Fruit fly (Drosophila melanogaster) whole organism, wandering third instar larva: ENCODE data around the gene CG14657.

ENCODE experiments used
- Abd-B ChIP-seq: fragments of >200 bp; optimal IDR thresholded peaks from 2 replicates; lab custom pipeline; 2017; ENCODE audit warnings: missing biosample characterization, missing genetic modification characterization
- CG9705 ChIP-seq: fragments of 200-800 bp; sonication (Bioruptor generic); optimal IDR thresholded peaks from 2 replicates; lab custom pipeline; 2018; ENCODE audit warnings: missing biosample characterization, mild to moderate bottlenecking, missing genetic modification characterization
- CrebA ChIP-seq: fragments of 200-800 bp; sonication (Bioruptor generic); optimal IDR thresholded peaks from 2 replicates; lab custom pipeline; 2016; ENCODE audit warnings: missing biosample characterization, mild to moderate bottlenecking, missing genetic modification characterization, borderline replicate concordance
- Dfd ChIP-seq: fragments of >200 bp; optimal IDR thresholded peaks from 2 replicates; lab custom pipeline; 2017; ENCODE audit warnings: missing biosample characterization, missing genetic modification characterization
- GATAd ChIP-seq: sonication (Bioruptor generic); optimal IDR thresholded peaks from 2 replicates; lab custom pipeline; 2016; ENCODE audit warnings: missing biosample characterization, missing genetic modification characterization
- HLH106 ChIP-seq: fragments of 200-800 bp; optimal IDR thresholded peaks from 3 replicates; lab custom pipeline; 2019; ENCODE audit warnings: missing biosample characterization, mild to moderate bottlenecking, missing genetic modification characterization, moderate library complexity
- Hnf4 ChIP-seq: fragments of 200-800 bp; sonication (Bioruptor generic); optimal IDR thresholded peaks from 2 replicates; lab custom pipeline; 2016; ENCODE audit warnings: missing biosample characterization, mild to moderate bottlenecking, missing genetic modification characterization
- Hr78 ChIP-seq: fragments of >200 bp; optimal IDR thresholded peaks from 2 replicates; lab custom pipeline; 2017; ENCODE audit warnings: missing biosample characterization, missing genetic modification characterization
- Hr83 ChIP-seq: fragments of 200-300 bp; sonication (Bioruptor generic); optimal IDR thresholded peaks from 2 replicates; lab custom pipeline; 2016; ENCODE audit warnings: missing biosample characterization, mild to moderate bottlenecking, missing genetic modification characterization, moderate library complexity; ENCODE audit not compliant: poor library complexity, severe bottlenecking
- Jra ChIP-seq: sonication (Bioruptor generic); optimal IDR thresholded peaks from 2 replicates; lab custom pipeline; 2016; ENCODE audit warnings: missing biosample characterization, missing genetic modification characterization
- Mio ChIP-seq: sonication (Bioruptor generic); optimal IDR thresholded peaks from 2 replicates; lab custom pipeline; 2016; ENCODE audit warnings: missing biosample characterization, missing genetic modification characterization
- Myc ChIP-seq: fragments of >200 bp; optimal IDR thresholded peaks from 2 replicates; lab custom pipeline; 2017
- N ChIP-seq: fragments of >200 bp; optimal IDR thresholded peaks from 2 replicates; lab custom pipeline; 2018; ENCODE audit warnings: missing biosample characterization, missing external identifiers, missing genetic modification characterization
- OdsH ChIP-seq: fragments of 200-800 bp; sonication (Bioruptor generic); optimal IDR thresholded peaks from 2 replicates; lab custom pipeline; 2016; ENCODE audit warnings: missing biosample characterization, mild to moderate bottlenecking, missing genetic modification characterization
- Rel ChIP-seq, 2 experiments: fragments of 200-800 bp; sonication (Bioruptor generic) in 1 of 2; optimal IDR thresholded peaks; 2 replicates in 1 of 2; 3 replicates in 1 of 2; lab custom pipeline; 2016 to 2019; ENCODE audit warnings: mild to moderate bottlenecking in 2 of 2, missing biosample characterization in 2 of 2, missing genetic modification characterization in 2 of 2, moderate library complexity in 1 of 2
- Sp1 ChIP-seq: fragments of 200-800 bp; sonication (Bioruptor generic); optimal IDR thresholded peaks from 3 replicates; lab custom pipeline; 2019; ENCODE audit warnings: missing biosample characterization, mild to moderate bottlenecking, missing genetic modification characterization, moderate library complexity
- brk ChIP-seq: fragments of 200-800 bp; sonication (Bioruptor generic); optimal IDR thresholded peaks from 2 replicates; lab custom pipeline; 2016; ENCODE audit warnings: missing biosample characterization, mild to moderate bottlenecking, missing genetic modification characterization
- dsf ChIP-seq: sonication (Bioruptor generic); optimal IDR thresholded peaks from 2 replicates; lab custom pipeline; 2016; ENCODE audit warnings: missing biosample characterization, missing genetic modification characterization, borderline replicate concordance
- ey ChIP-seq: fragments of 200-800 bp; sonication (Bioruptor generic); optimal IDR thresholded peaks from 2 replicates; lab custom pipeline; 2016; ENCODE audit warnings: missing biosample characterization, missing genetic modification characterization
- fru ChIP-seq: fragments of 200-800 bp; sonication (Bioruptor generic); optimal IDR thresholded peaks from 3 replicates; lab custom pipeline; 2016; ENCODE audit warnings: missing biosample characterization, mild to moderate bottlenecking, missing genetic modification characterization
- h ChIP-seq: fragments of 200-800 bp; sonication (Bioruptor generic); optimal IDR thresholded peaks from 3 replicates; lab custom pipeline; 2016; ENCODE audit warnings: missing biosample characterization, mild to moderate bottlenecking, missing genetic modification characterization
- jim ChIP-seq: fragments of 175-275, 200-325 bp; sonication (Bioruptor generic); optimal IDR thresholded peaks from 2 replicates; lab custom pipeline; 2016; ENCODE audit warnings: missing biosample characterization, mild to moderate bottlenecking, missing genetic modification characterization
- lola ChIP-seq: fragments of >200 bp; optimal IDR thresholded peaks from 2 replicates; lab custom pipeline; 2017; ENCODE audit warnings: missing biosample characterization, missing genetic modification characterization
- pan ChIP-seq: fragments of >200 bp; optimal IDR thresholded peaks from 2 replicates; lab custom pipeline; 2017
- psq ChIP-seq: fragments of 200-800 bp; sonication (Bioruptor generic); optimal IDR thresholded peaks from 3 replicates; lab custom pipeline; 2017; ENCODE audit warnings: missing biosample characterization, mild to moderate bottlenecking, missing genetic modification characterization, moderate library complexity
- sv ChIP-seq: fragments of 200-800 bp; sonication (Bioruptor generic); optimal IDR thresholded peaks from 3 replicates; lab custom pipeline; 2016; ENCODE audit warnings: missing biosample characterization, missing genetic modification characterization
- usp ChIP-seq: fragments of >200 bp; optimal IDR thresholded peaks from 2 replicates; lab custom pipeline; 2017; ENCODE audit warnings: missing biosample characterization, missing genetic modification characterization
- woc ChIP-seq: sonication (Bioruptor generic); optimal IDR thresholded peaks from 2 replicates; lab custom pipeline; 2016; ENCODE audit warnings: missing biosample characterization, mild to moderate bottlenecking, missing genetic modification characterization

The CG14657 gene

DNA sequence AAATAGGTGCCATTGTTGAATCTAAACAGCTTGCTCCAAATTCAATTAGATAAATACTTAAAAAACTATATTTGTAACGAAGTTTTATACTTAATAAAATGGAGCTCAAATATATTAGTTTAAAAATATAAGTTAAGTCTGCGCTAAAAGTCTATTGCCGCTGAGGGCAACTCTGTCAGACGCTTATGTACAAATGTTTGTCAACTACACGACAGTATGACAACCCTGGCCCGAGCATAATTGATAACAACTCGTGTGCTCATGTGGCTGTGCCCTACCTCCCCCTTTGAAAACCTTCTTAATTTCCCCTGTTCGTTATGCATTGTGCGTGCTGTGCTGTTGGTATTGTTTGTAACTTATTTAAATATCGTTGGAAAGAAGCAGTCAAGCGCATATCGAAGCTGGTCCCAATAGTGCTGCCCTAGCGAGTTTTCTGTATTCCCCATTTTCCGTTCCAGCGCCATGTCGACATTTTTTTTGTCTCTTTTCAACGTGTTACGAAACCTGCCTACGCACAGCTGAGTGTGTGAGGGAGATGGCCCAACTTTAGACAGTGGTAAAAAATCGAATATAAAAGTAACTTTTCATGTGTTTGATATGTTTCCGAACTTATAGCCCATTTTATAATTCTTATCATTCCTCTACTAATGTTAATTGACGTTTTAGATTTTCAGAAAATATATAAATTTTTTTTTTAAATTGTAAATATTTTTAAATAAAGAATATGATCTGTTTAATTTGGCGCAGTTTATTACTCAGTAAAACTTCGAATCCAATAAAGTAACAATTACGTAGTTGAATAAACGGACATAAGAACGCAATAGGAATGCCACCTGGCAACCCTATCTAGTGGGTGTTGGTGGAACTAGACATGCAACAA lies 16.2 kb downstream of the CG14657 start:
- TF ChIP-seq GATAd (GFP tag; lab: Kevin White, UChicago), result no peak
- peak; percentile 22 for TF ChIP-seq sv
- no peak for TF ChIP-seq Rel (GFP tag; optimal IDR thresholded peaks at IDR 0.05; lab: Kevin White, UChicago)
- peak; percentile 2 for TF ChIP-seq Rel (tag; optimal IDR thresholded peaks at IDR 0.05; lab: Kevin White, UChicago)

DNA sequence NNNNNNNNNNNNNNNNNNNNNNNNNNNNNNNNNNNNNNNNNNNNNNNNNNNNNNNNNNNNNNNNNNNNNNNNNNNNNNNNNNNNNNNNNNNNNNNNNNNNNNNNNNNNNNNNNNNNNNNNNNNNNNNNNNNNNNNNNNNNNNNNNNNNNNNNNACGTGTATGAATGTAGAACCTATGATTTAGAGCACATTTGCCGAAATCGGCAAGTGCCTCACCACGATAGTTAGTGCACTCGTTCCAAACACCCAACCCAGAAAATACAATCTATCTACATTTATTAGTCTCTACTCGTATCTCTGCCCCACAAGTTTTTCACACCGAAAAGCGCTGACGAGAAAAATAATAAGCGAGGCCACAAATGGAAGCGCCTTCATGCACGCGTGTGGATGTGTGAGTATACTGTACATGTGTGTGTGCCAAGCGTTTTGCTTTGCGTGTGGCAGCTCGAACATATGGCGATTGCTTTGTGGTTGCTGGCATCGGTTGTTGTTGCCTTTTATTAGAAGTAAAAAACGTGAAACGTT lies 17.0 kb downstream of the CG14657 start:
- TF ChIP-seq N (GFP tag; lab: Kevin White, UChicago) (no peak), Mio (GFP tag; lab: Kevin White, UChicago) (no peak), Hr78 (GFP tag; lab: Kevin White, UChicago) (no peak), psq (GFP tag; lab: Kevin White, UChicago) (no peak), CrebA (GFP tag; lab: Kevin White, UChicago) (no peak)

DNA sequence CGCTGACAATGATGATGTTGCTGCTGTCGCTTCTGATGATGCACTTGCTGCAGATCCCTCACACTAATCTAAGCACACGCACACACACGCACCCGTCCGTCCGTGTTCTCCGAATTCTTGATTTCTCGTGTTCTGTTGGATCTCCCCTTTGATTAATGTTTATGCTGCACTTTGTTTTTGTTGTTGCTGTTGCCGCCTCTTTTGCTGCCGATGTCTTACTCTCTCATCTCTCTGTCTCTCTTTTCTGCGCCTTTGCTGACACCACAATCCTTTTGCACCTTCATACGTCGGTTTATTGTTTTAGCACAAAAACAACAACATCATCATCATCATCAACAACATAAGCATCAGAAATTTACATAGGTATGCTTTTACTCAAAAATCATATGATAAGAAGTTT lies 23.2 kb downstream of the CG14657 start:
- peak; percentile 19 for TF ChIP-seq psq (GFP tag; lab: Kevin White, UChicago)
- TF ChIP-seq Mio (GFP tag; lab: Kevin White, UChicago), result no peak

dm6 chr3R:4797585-4797984 lies 23.6 kb downstream of the CG14657 start:
- TF ChIP-seq jim (GFP tag; lab: Kevin White, UChicago) (no peak), dsf (no peak), OdsH (GFP tag; lab: Kevin White, UChicago) (no peak), CG9705 (no peak), brk (no peak), h (no peak), Sp1 (GFP tag; lab: Kevin White, UChicago) (no peak), Dfd (GFP tag; lab: Kevin White, UChicago) (no peak), Jra (GFP tag; lab: Kevin White, UChicago) (no peak), Hr83 (no peak), GATAd (GFP tag; lab: Kevin White, UChicago) (no peak), Abd-B (GFP tag; lab: Kevin White, UChicago) (no peak), N (GFP tag; lab: Kevin White, UChicago) (no peak), Hr78 (GFP tag; lab: Kevin White, UChicago) (no peak), CrebA (GFP tag; lab: Kevin White, UChicago) (no peak), Rel (GFP tag; optimal IDR thresholded peaks at IDR 0.05; lab: Kevin White, UChicago) (no peak), Rel (tag; optimal IDR thresholded peaks at IDR 0.05; lab: Kevin White, UChicago) (no peak), sv (no peak), Hnf4 (GFP tag; lab: Kevin White, UChicago) (no peak), woc (GFP tag; lab: Kevin White, UChicago) (no peak), pan (lab: Kevin White, UChicago) (no peak)
- TF ChIP-seq, all 38 proteins: peak for 0

DNA sequence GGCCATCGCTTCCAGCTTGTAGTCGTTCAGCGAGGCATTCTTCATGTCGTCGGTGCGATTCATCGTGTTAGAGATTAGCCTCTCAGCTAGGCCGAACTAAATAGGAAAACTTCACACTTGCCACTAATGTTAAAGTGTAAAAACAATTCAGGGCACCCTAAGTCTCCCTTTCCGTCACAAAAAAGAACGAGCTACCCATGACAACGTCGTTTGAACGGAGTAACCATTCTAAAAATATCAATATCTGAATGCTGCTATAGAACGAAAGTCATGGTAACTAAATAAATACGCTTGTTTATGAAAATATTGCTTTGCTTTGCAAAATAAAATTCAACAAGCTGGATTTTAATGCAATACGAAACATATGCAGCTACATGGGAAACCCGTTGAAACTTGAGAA lies 36.6 kb downstream of the CG14657 start, which contains the start of gene Ccdc39:
Ccdc39 (minus strand) TSS at position 101 of the 400 bp plus-strand sequence.
- no peak for TF ChIP-seq ey (GFP tag; lab: Kevin White, UChicago)
- TF ChIP-seq woc (GFP tag; lab: Kevin White, UChicago), result no peak
- TF ChIP-seq HLH106 (tag; lab: Kevin White, UChicago), result no peak
- TF ChIP-seq pan (lab: Kevin White, UChicago), result no peak
- no peak for TF ChIP-seq N (GFP tag; lab: Kevin White, UChicago)
- TF ChIP-seq Hr78 (GFP tag; lab: Kevin White, UChicago), result no peak
- no peak for TF ChIP-seq CG9705
- no peak for TF ChIP-seq lola (GFP tag; lab: Kevin White, UChicago)
- no peak for TF ChIP-seq Abd-B (GFP tag; lab: Kevin White, UChicago)
- TF ChIP-seq h, result no peak
- TF ChIP-seq fru (GFP tag; lab: Kevin White, UChicago), result no peak
- no peak for TF ChIP-seq Myc (lab: Kevin White, UChicago)
- TF ChIP-seq Sp1 (GFP tag; lab: Kevin White, UChicago), result no peak

- TF ChIP-seq usp (GFP tag; lab: Kevin White, UChicago), result no peak
These were observed 40.5 kb downstream of the CG14657 start for dm6 chr3R:4780721-4781120.
